Worm (Caenorhabditis elegans) whole organism, young adult: Measurements from ENCODE around the gene cdc-25.4.

Source experiments
- B0035.1 ChIP-seq: sonication (generic microtip); optimal IDR thresholded peaks from 2 replicates; lab custom pipeline; 2016; ENCODE audit warnings: missing genetic modification characterization, mild to moderate bottlenecking, missing compliant biosample characterization, missing genotype, missing genetic modification reagents
- D2030.7 ChIP-seq: fragments of 200-800 bp; sonication (Bioruptor generic); IDR thresholded peaks from 2 replicates; pipeline ENCODE4 v1.3.6; 2022; ENCODE audit warnings: missing genetic modification reagents, missing genetic modification characterization, missing compliant biosample characterization
- F23B12.7 ChIP-seq: sonication (generic microtip); optimal IDR thresholded peaks from 2 replicates; lab custom pipeline; 2017; ENCODE audit warnings: missing genetic modification characterization, mild to moderate bottlenecking, missing compliant biosample characterization, antibody characterized with exemption, moderate library complexity; ENCODE audit not compliant: insufficient read depth
- F33H1.4 ChIP-seq: fragments of 200-800 bp; sonication (Bioruptor generic); IDR thresholded peaks from 2 replicates; pipeline ENCODE4 v1.3.6; 2022; ENCODE audit warnings: missing genetic modification reagents, missing genetic modification characterization, missing compliant biosample characterization
- F37B4.10 ChIP-seq: fragments of 200-800 bp; sonication (Bioruptor generic); IDR thresholded peaks from 2 replicates; pipeline ENCODE4 v1.3.6; 2022; ENCODE audit warnings: missing genetic modification characterization, missing compliant biosample characterization
- F49E8.2 ChIP-seq: sonication (generic microtip); optimal IDR thresholded peaks from 3 replicates; lab custom pipeline; 2017; ENCODE audit warnings: missing genetic modification characterization, mild to moderate bottlenecking, missing compliant biosample characterization, antibody characterized with exemption, moderate library complexity; ENCODE audit not compliant: insufficient read depth
- F52B5.7 ChIP-seq: sonication (generic microtip); optimal IDR thresholded peaks from 2 replicates; lab custom pipeline; 2016; ENCODE audit warnings: mild to moderate bottlenecking, missing genetic modification characterization, missing compliant biosample characterization
- F57A8.1 ChIP-seq: fragments of 200-800 bp; sonication (Bioruptor generic); optimal IDR thresholded peaks from 2 replicates; lab custom pipeline; 2018; ENCODE audit warnings: mild to moderate bottlenecking, missing genetic modification characterization, moderate library complexity, missing compliant biosample characterization
- F57C9.4 ChIP-seq: sonication (generic microtip); optimal IDR thresholded peaks from 2 replicates; lab custom pipeline; 2017; ENCODE audit warnings: mild to moderate bottlenecking, missing genetic modification characterization, missing compliant biosample characterization
- K11D2.4 ChIP-seq: fragments of 200-800 bp; sonication (Bioruptor generic); IDR thresholded peaks from 2 replicates; pipeline ENCODE4 v1.3.6; 2022; ENCODE audit warnings: missing genetic modification reagents, missing genetic modification characterization, missing compliant biosample characterization
- T07F8.4 ChIP-seq: sonication (generic microtip); optimal IDR thresholded peaks from 2 replicates; lab custom pipeline; 2016; ENCODE audit warnings: mild to moderate bottlenecking, missing genetic modification characterization, moderate library complexity, missing compliant biosample characterization
- Y53G8AR.9 ChIP-seq: fragments of 200-800 bp; sonication (Bioruptor generic); conservative IDR thresholded peaks from 2 replicates; pipeline ENCODE4 v1.3.6; 2022; ENCODE audit warnings: missing genetic modification reagents, missing genetic modification characterization, missing compliant biosample characterization
- Y67H2A.10 ChIP-seq: fragments of 200-800 bp; sonication (Bioruptor generic); conservative IDR thresholded peaks from 2 replicates; pipeline ENCODE4 v1.3.6; 2022; ENCODE audit warnings: missing genetic modification reagents, missing genetic modification characterization, missing compliant biosample characterization
- Y79H2A.3 ChIP-seq: fragments of 200-800 bp; sonication (Bioruptor generic); conservative IDR thresholded peaks from 2 replicates; pipeline ENCODE4 v1.3.6; 2022; ENCODE audit warnings: missing genetic modification reagents, missing genetic modification characterization, missing compliant biosample characterization
- Y95B8A.8 ChIP-seq: fragments of 200-800 bp; sonication (Bioruptor generic); IDR thresholded peaks from 2 replicates; pipeline ENCODE4 v1.3.6; 2022; ENCODE audit warnings: missing genetic modification reagents, missing genetic modification characterization, missing compliant biosample characterization
- ZK185.1 ChIP-seq: sonication (generic microtip); optimal IDR thresholded peaks from 2 replicates; lab custom pipeline; 2016; ENCODE audit warnings: mild to moderate bottlenecking, missing genetic modification characterization, missing compliant biosample characterization; ENCODE audit not compliant: poor library complexity, severe bottlenecking
- atf-7 ChIP-seq: sonication (generic microtip); optimal IDR thresholded peaks from 2 replicates; lab custom pipeline; 2017; ENCODE audit warnings: mild to moderate bottlenecking, missing genetic modification characterization, missing compliant biosample characterization
- bed-1 ChIP-seq: fragments of 200-800 bp; sonication (Bioruptor generic); IDR thresholded peaks from 2 replicates; pipeline ENCODE4 v1.3.6; 2022; ENCODE audit warnings: missing genetic modification reagents, missing genetic modification characterization, missing compliant biosample characterization
- efl-1 ChIP-seq: fragments of 150-350 bp; optimal IDR thresholded peaks from 2 replicates; lab custom pipeline; 2014; ENCODE audit warnings: missing biosample characterization, missing genetic modification reagents, missing genetic modification characterization
- egrh-3 ChIP-seq: fragments of 200-800 bp; sonication (Bioruptor generic); IDR thresholded peaks from 2 replicates; pipeline ENCODE4 v1.3.6; 2022; ENCODE audit warnings: missing genetic modification reagents, missing genetic modification characterization, missing compliant biosample characterization
- ekl-4 ChIP-seq: fragments of 200-800 bp; sonication (Bioruptor generic); IDR thresholded peaks from 2 replicates; pipeline ENCODE4 v1.3.6; 2022; ENCODE audit warnings: missing genetic modification reagents, missing genetic modification characterization, missing compliant biosample characterization
- ets-4 ChIP-seq: fragments of 200-800 bp; sonication (Bioruptor generic); optimal IDR thresholded peaks from 2 replicates; lab custom pipeline; 2018; ENCODE audit warnings: mild to moderate bottlenecking, missing genetic modification characterization, missing compliant biosample characterization
- fkh-3 ChIP-seq: sonication (generic microtip); optimal IDR thresholded peaks from 2 replicates; lab custom pipeline; 2016; ENCODE audit warnings: mild to moderate bottlenecking, missing genetic modification characterization, missing compliant biosample characterization
- gei-17 ChIP-seq: fragments of 200-800 bp; sonication (Bioruptor generic); optimal IDR thresholded peaks from 2 replicates; lab custom pipeline; 2018; ENCODE audit warnings: mild to moderate bottlenecking, missing genetic modification characterization, missing compliant biosample characterization
- hlh-26 ChIP-seq: fragments of 200-800 bp; sonication (Bioruptor generic); conservative IDR thresholded peaks from 2 replicates; pipeline ENCODE4 v1.3.6; 2022; ENCODE audit warnings: missing genetic modification reagents, missing genetic modification characterization, missing compliant biosample characterization
- hmg-1.2 ChIP-seq: fragments of 200-800 bp; sonication (Bioruptor generic); IDR thresholded peaks from 2 replicates; pipeline ENCODE4 v1.3.6; 2022; ENCODE audit warnings: missing genetic modification reagents, missing genetic modification characterization, missing compliant biosample characterization
- hrde-1 ChIP-seq: sonication (generic microtip); optimal IDR thresholded peaks from 2 replicates; lab custom pipeline; 2016; ENCODE audit warnings: missing genetic modification characterization, mild to moderate bottlenecking, missing compliant biosample characterization, moderate library complexity, missing genotype, missing genetic modification reagents, borderline replicate concordance
- lag-1 ChIP-seq: fragments of 200-800 bp; sonication (Bioruptor generic); IDR thresholded peaks from 2 replicates; pipeline ENCODE4 v1.3.6; 2022; ENCODE audit warnings: missing genetic modification reagents, missing genetic modification characterization, missing compliant biosample characterization
- let-607 ChIP-seq, 2 experiments: fragments of 200-800 bp in 1 of 2; sonication (Bioruptor generic) in 1 of 2; sonication (generic microtip) in 1 of 2; optimal IDR thresholded peaks; 2 replicates each; lab custom pipeline; 2016 to 2018; ENCODE audit warnings: mild to moderate bottlenecking in 2 of 2, missing compliant biosample characterization in 2 of 2, missing genetic modification characterization in 2 of 2, moderate library complexity in 2 of 2, missing genotype in 1 of 2
- lin-26 ChIP-seq: fragments of 200-800 bp; sonication (Bioruptor generic); IDR thresholded peaks from 2 replicates; pipeline ENCODE4 v1.3.6; 2022; ENCODE audit warnings: missing genetic modification reagents, missing genetic modification characterization, missing compliant biosample characterization
- madf-10 ChIP-seq: sonication (generic microtip); optimal IDR thresholded peaks from 2 replicates; lab custom pipeline; 2016; ENCODE audit warnings: mild to moderate bottlenecking, missing genetic modification characterization, missing compliant biosample characterization
- mcd-1 ChIP-seq: fragments of 200-800 bp; sonication (Bioruptor generic); IDR thresholded peaks from 2 replicates; pipeline ENCODE4 v1.3.6; 2022; ENCODE audit warnings: missing genetic modification reagents, missing genetic modification characterization, missing compliant biosample characterization
- mxl-1 ChIP-seq: sonication (generic microtip); optimal IDR thresholded peaks from 2 replicates; lab custom pipeline; 2016; ENCODE audit warnings: missing genetic modification characterization, missing compliant biosample characterization
- nfya-1 ChIP-seq: sonication (generic microtip); optimal IDR thresholded peaks from 2 replicates; lab custom pipeline; 2017; ENCODE audit warnings: antibody characterized with exemption, missing compliant biosample characterization, missing genetic modification characterization, borderline replicate concordance; ENCODE audit not compliant: insufficient read depth
- nfyb-1 ChIP-seq: fragments of 200-800 bp; sonication (Bioruptor generic); IDR thresholded peaks from 2 replicates; pipeline ENCODE4 v1.3.6; 2022; ENCODE audit warnings: missing genetic modification reagents, missing genetic modification characterization, missing compliant biosample characterization
- nhr-80 ChIP-seq: sonication (generic microtip); optimal IDR thresholded peaks from 2 replicates; lab custom pipeline; 2016; ENCODE audit warnings: missing genetic modification characterization, missing compliant biosample characterization
- pha-4 ChIP-seq: fragments of 150-350 bp; sonication (generic microtip); optimal IDR thresholded peaks from 2 replicates; lab custom pipeline; 2014; ENCODE audit warnings: missing biosample characterization, missing genetic modification reagents, missing genetic modification characterization
- rcor-1 ChIP-seq: fragments of 200-800 bp; sonication (Bioruptor generic); IDR thresholded peaks from 2 replicates; pipeline ENCODE4 v1.3.6; 2022; ENCODE audit warnings: missing genetic modification reagents, missing genetic modification characterization, missing compliant biosample characterization
- rec-8 ChIP-seq, 2 experiments: sonication (generic microtip); optimal IDR thresholded peaks; 2 replicates each; lab custom pipeline; 2016; ENCODE audit warnings: mild to moderate bottlenecking in 2 of 2, missing genetic modification characterization in 2 of 2, missing genetic modification reagents in 2 of 2, missing genotype in 2 of 2, missing biosample characterization in 1 of 2, missing compliant biosample characterization in 1 of 2, moderate library complexity in 1 of 2
- rpc-1 ChIP-seq, 2 experiments: fragments of 150-350 bp in 1 of 2; sonication (generic microtip) in 1 of 2; optimal IDR thresholded peaks; 2 replicates each; lab custom pipeline; 2014 to 2018; ENCODE audit warnings: missing biosample characterization in 1 of 2, missing genetic modification characterization in 1 of 2, missing genetic modification reagents in 1 of 2, missing genotype in 1 of 2
- sea-2 ChIP-seq: fragments of 200-800 bp; sonication (Bioruptor generic); IDR thresholded peaks from 2 replicates; pipeline ENCODE4 v1.3.6; 2022; ENCODE audit warnings: missing genetic modification characterization, missing compliant biosample characterization
- snpc-1.1 ChIP-seq: sonication (generic microtip); optimal IDR thresholded peaks from 2 replicates; lab custom pipeline; 2017; ENCODE audit warnings: missing genetic modification characterization, mild to moderate bottlenecking, missing compliant biosample characterization, antibody characterized with exemption, moderate library complexity, missing genotype, missing genetic modification reagents; ENCODE audit not compliant: insufficient read depth
- snpc-3.4 ChIP-seq: sonication (generic microtip); optimal IDR thresholded peaks from 2 replicates; lab custom pipeline; 2017; ENCODE audit warnings: missing genetic modification characterization, mild to moderate bottlenecking, missing compliant biosample characterization, antibody characterized with exemption, moderate library complexity, missing genotype, missing genetic modification reagents
- xnd-1 ChIP-seq: sonication (generic microtip); optimal IDR thresholded peaks from 2 replicates; lab custom pipeline; 2016; ENCODE audit warnings: missing genotype, missing genetic modification reagents, missing genetic modification characterization, missing compliant biosample characterization
- zim-3 ChIP-seq: sonication (generic microtip); optimal IDR thresholded peaks from 2 replicates; lab custom pipeline; 2017; ENCODE audit warnings: mild to moderate bottlenecking, missing genetic modification characterization, moderate library complexity, missing compliant biosample characterization
- ztf-25 ChIP-seq: fragments of 200-800 bp; sonication (Bioruptor generic); IDR thresholded peaks from 2 replicates; pipeline ENCODE4 v1.3.6; 2022; ENCODE audit warnings: missing genetic modification reagents, missing genetic modification characterization, missing compliant biosample characterization

cdc-25.4 gene

DNA sequence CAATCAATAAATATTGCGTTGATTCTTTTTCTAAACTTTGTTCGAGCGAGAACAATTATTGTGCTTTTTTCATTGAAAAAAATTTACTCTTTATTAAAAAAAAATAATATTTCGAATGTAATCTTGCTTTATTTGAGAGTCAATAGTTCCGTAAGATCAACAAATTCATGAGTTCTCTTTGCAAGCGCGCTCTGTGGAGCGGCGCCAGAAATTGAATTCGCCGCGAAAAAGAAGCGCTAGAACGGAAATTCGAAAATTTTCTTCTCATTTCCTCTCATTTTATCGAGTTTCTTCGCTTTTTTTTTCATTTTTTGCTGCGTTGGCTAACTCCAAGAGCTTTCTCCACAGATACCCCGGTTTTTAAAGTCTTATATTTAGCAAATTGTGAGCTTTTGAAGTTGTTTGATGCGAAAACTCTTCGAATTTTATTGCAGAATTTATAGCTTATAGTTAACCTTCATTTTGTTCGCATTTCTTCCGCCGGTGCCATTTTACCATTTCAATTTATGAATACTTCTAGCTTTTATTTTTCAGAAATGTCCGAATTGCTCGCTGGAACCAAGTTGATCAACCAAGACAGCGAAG lies 7.9 kb upstream of the cdc-25.4 start, which contains the start of gene R05H5.3 (continued):
- TF ChIP-seq gei-17 (GFP tag; lab: Kevin White, UChicago) (no peak), rpc-1 (optimal IDR thresholded peaks at IDR 0.05; lab: Kevin White, UChicago) (no peak), rpc-1 (tag; optimal IDR thresholded peaks at IDR 0.05; lab: Kevin White, UChicago) (no peak), F49E8.2 (peak; percentile 74), atf-7 (no peak), pha-4 (tag; lab: Kevin White, UChicago) (no peak), F52B5.7 (no peak), mcd-1 (peak; percentile 90), bed-1 (no peak), nfyb-1 (0 out of 2 replicates have a peak, but pooled peaks have one; percentile 19), F57C9.4 (no peak), ets-4 (GFP tag; lab: Kevin White, UChicago) (no peak), sea-2 (GFP tag; lab: Robert Waterston, UW) (no peak), ekl-4 (GFP tag; lab: Robert Waterston, UW) (peak; percentile 31; the same call in 1 of the 2 replicates), D2030.7 (GFP tag; lab: Robert Waterston, UW) (peak; percentile 96), nfya-1 (tag; lab: Kevin White, UChicago) (no peak), K11D2.4 (GFP tag; lab: Robert Waterston, UW) (no peak), hmg-1.2 (GFP tag; lab: Robert Waterston, UW) (peak; percentile 66; the same call in 1 of the 2 replicates), snpc-1.1 (tag; lab: Kevin White, UChicago) (peak; percentile 54), egrh-3 (peak; percentile 64), T07F8.4 (no peak), Y95B8A.8 (peak; percentile 75), hrde-1 (tag; lab: Kevin White, UChicago) (no peak), zim-3 (tag; lab: Kevin White, UChicago) (no peak), F37B4.10 (no peak), hlh-26 (GFP tag; lab: Robert Waterston, UW) (no peak), efl-1 (GFP tag; lab: Kevin White, UChicago) (peak; percentile 96), B0035.1 (no peak), lin-26 (GFP tag; lab: Robert Waterston, UW) (no peak), ZK185.1 (tag; lab: Kevin White, UChicago) (peak; percentile 18), F57A8.1 (GFP tag; lab: Kevin White, UChicago) (no peak), nhr-80 (tag; lab: Kevin White, UChicago) (peak; percentile 24), rec-8 (tag; optimal IDR thresholded peaks at IDR 0.05; lab: Kevin White, UChicago) (peak in 1 of 2 experiments; percentile 14), rcor-1 (GFP tag; lab: Robert Waterston, UW) (no peak; the same call in 1 of the 2 replicates), Y67H2A.10 (peak; percentile 68), lag-1 (no peak), ztf-25 (peak; percentile 65; the same call in 1 of the 2 replicates), let-607 (tag; optimal IDR thresholded peaks at IDR 0.05; lab: Kevin White, UChicago) (no peak), snpc-3.4 (peak; percentile 70), F23B12.7 (peak; percentile 79), F33H1.4 (peak; percentile 79), Y53G8AR.9 (no peak), xnd-1 (tag; lab: Kevin White, UChicago) (peak; percentile 81), mxl-1 (tag; lab: Kevin White, UChicago) (no peak), Y79H2A.3 (peak; percentile 72; the same call in 1 of the 2 replicates), fkh-3 (tag; lab: Kevin White, UChicago) (no peak), madf-10 (tag; lab: Kevin White, UChicago) (peak; percentile 40)
